Worm (Caenorhabditis elegans) whole organism, mixed stage, embryonic: ENCODE results near the gene T26A8.4.

Experiments
- ces-1 ChIP-seq: fragments of 150-350 bp; optimal IDR thresholded peaks from 2 replicates; lab custom pipeline; 2014; ENCODE audit warnings: missing biosample characterization, missing genetic modification reagents, missing genetic modification characterization
- elt-1 ChIP-seq: sonication (generic microtip); optimal IDR thresholded peaks from 2 replicates; lab custom pipeline; 2017; ENCODE audit warnings: missing genetic modification characterization, mild to moderate bottlenecking, missing compliant biosample characterization, antibody characterized with exemption, moderate library complexity, borderline replicate concordance; ENCODE audit not compliant: insufficient read depth
- flh-1 ChIP-seq: fragments of 200-800 bp; sonication (Bioruptor generic); optimal IDR thresholded peaks from 2 replicates; lab custom pipeline; 2018; ENCODE audit warnings: mild to moderate bottlenecking, missing genetic modification characterization, moderate library complexity, missing compliant biosample characterization
- lsy-2 ChIP-seq: fragments of 150-350 bp; optimal IDR thresholded peaks from 2 replicates; lab custom pipeline; 2014; ENCODE audit warnings: missing biosample characterization, missing genetic modification characterization
- mep-1 ChIP-seq: fragments of 150-350 bp; optimal IDR thresholded peaks from 2 replicates; lab custom pipeline; 2017; ENCODE audit warnings: missing biosample characterization, missing genetic modification reagents, missing genetic modification characterization, inconsistent platforms
- nhr-12 ChIP-seq: fragments of 150-350 bp; optimal IDR thresholded peaks from 2 replicates; lab custom pipeline; 2014; ENCODE audit warnings: missing biosample characterization, missing genetic modification characterization
- nhr-237 ChIP-seq: fragments of 150-350 bp; optimal IDR thresholded peaks from 2 replicates; lab custom pipeline; 2014; ENCODE audit warnings: missing biosample characterization, missing genetic modification characterization
- nhr-28 ChIP-seq: fragments of 150-350 bp; optimal IDR thresholded peaks from 2 replicates; lab custom pipeline; 2014; ENCODE audit warnings: missing biosample characterization, missing genetic modification characterization
- pha-4 ChIP-seq: fragments of 150-350 bp; optimal IDR thresholded peaks from 2 replicates; lab custom pipeline; 2018; ENCODE audit warnings: missing biosample characterization, missing genetic modification reagents, missing genetic modification characterization
- snpc-4 ChIP-seq: fragments of 150-350 bp; optimal IDR thresholded peaks from 2 replicates; lab custom pipeline; 2014; ENCODE audit warnings: missing biosample characterization, missing genetic modification characterization
- tbx-8 ChIP-seq: fragments of 200-800 bp; sonication (Bioruptor generic); optimal IDR thresholded peaks from 2 replicates; lab custom pipeline; 2018; ENCODE audit warnings: mild to moderate bottlenecking, missing genetic modification characterization, moderate library complexity, missing compliant biosample characterization
- ztf-11 ChIP-seq: fragments of 150-350 bp; optimal IDR thresholded peaks from 2 replicates; lab custom pipeline; 2014; ENCODE audit warnings: missing biosample characterization, missing genetic modification characterization

DNA sequence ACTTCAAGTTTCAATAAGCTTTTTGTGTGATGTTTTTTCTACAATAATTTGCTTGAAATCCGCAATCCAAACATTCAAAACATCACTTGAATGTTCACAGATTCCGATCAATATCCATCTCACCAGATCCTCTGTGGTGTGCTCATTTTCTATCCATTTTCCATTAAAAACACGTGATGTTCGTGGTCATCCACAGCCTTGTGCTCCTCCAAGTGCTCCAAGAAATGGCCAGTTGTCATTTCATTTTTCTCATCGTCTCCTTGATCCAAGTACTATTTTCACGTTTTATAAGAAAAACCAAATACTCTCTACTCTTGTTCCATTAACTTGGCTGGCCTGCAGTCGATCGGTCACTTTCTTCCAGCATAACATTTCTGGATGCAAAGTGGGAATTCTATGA, 43.5 kb upstream of the T26A8.4 start:
- no peak for TF ChIP-seq pha-4 (tag; lab: Kevin White, UChicago)
- TF ChIP-seq ces-1 = no peak
- no peak for TF ChIP-seq nhr-237 (tag; lab: Kevin White, UChicago)
- no peak for TF ChIP-seq snpc-4 (tag; lab: Kevin White, UChicago)
- no peak for TF ChIP-seq nhr-12
- no peak for TF ChIP-seq lsy-2 (tag; lab: Kevin White, UChicago)
- TF ChIP-seq elt-1 (tag; lab: Kevin White, UChicago) = no peak
- no peak for TF ChIP-seq tbx-8
- no peak for TF ChIP-seq flh-1 (GFP tag; lab: Kevin White, UChicago)
- TF ChIP-seq nhr-28 (tag; lab: Kevin White, UChicago) = no peak
- no peak for TF ChIP-seq ztf-11 (tag; lab: Kevin White, UChicago)
- TF ChIP-seq mep-1 (tag; lab: Kevin White, UChicago) = no peak
